Worm (Caenorhabditis elegans) whole organism, L1 larva: ENCODE measurements around the gene ska-3.
A peak's percentile ranks its signal among the peaks of the same experiment; 100 is the strongest.

ENCODE experiments used
- C34B4.2 ChIP-seq: sonication (generic microtip); optimal IDR thresholded peaks from 2 replicates; lab custom pipeline; 2017; ENCODE audit warnings: mild to moderate bottlenecking, missing genetic modification characterization, missing compliant biosample characterization
- F16B12.6 ChIP-seq: fragments of 150-350 bp; optimal IDR thresholded peaks from 2 replicates; lab custom pipeline; 2014; ENCODE audit warnings: missing biosample characterization, missing genetic modification characterization
- aha-1 ChIP-seq: fragments of 150-350 bp; optimal IDR thresholded peaks from 2 replicates; lab custom pipeline; 2014; ENCODE audit warnings: missing biosample characterization, missing genetic modification characterization
- aly-2 ChIP-seq: fragments of 150-350 bp; optimal IDR thresholded peaks from 2 replicates; lab custom pipeline; 2014; ENCODE audit warnings: missing biosample characterization, missing genetic modification characterization
- ama-1 ChIP-seq: fragments of 150-350 bp; optimal IDR thresholded peaks from 2 replicates; lab custom pipeline; 2014
- blmp-1 ChIP-seq: fragments of 150-350 bp; optimal IDR thresholded peaks from 2 replicates; lab custom pipeline; 2014; ENCODE audit warnings: missing biosample characterization, missing genetic modification characterization
- ceh-63 ChIP-seq: fragments of 200-800 bp; sonication (Bioruptor generic); optimal IDR thresholded peaks from 2 replicates; lab custom pipeline; 2018; ENCODE audit warnings: mild to moderate bottlenecking, missing genetic modification characterization, missing compliant biosample characterization
- ceh-8 ChIP-seq: fragments of 200-800 bp; sonication (Bioruptor generic); optimal IDR thresholded peaks from 2 replicates; lab custom pipeline; 2018; ENCODE audit warnings: mild to moderate bottlenecking, missing genetic modification characterization, moderate library complexity, missing compliant biosample characterization
- ceh-82 ChIP-seq, 3 experiments: fragments of 150-350 bp in 1 of 3; sonication (generic microtip) in 2 of 3; optimal IDR thresholded peaks; 2 replicates each; lab custom pipeline; 2014 to 2017; ENCODE audit warnings: missing biosample characterization in 3 of 3, missing genetic modification characterization in 3 of 3
- ceh-88 ChIP-seq: fragments of 200-800 bp; sonication (Bioruptor generic); IDR thresholded peaks from 2 replicates; pipeline ENCODE4 v1.3.6; 2022; ENCODE audit warnings: missing genetic modification characterization, missing compliant biosample characterization
- ces-1 ChIP-seq: fragments of 150-350 bp; optimal IDR thresholded peaks from 2 replicates; lab custom pipeline; 2014; ENCODE audit warnings: missing biosample characterization, missing genetic modification reagents, missing genetic modification characterization
- dpl-1 ChIP-seq, 3 experiments: fragments of 150-350 bp in 2 of 3; sonication (generic microtip) in 1 of 3; optimal IDR thresholded peaks; 2 replicates each; lab custom pipeline; 2014 to 2017; ENCODE audit warnings: missing biosample characterization in 3 of 3, missing genetic modification characterization in 3 of 3, missing genetic modification reagents in 3 of 3
- dsc-1 ChIP-seq: sonication (generic microtip); optimal IDR thresholded peaks from 2 replicates; lab custom pipeline; 2016; ENCODE audit warnings: mild to moderate bottlenecking, missing genetic modification characterization, missing compliant biosample characterization
- efl-1 ChIP-seq, 4 experiments: fragments of 150-350 bp; optimal IDR thresholded peaks in 3 of 4; peaks in 1 of 4; 1 replicate in 1 of 4; 2 replicates in 3 of 4; lab custom pipeline; 2014; ENCODE audit warnings: missing biosample characterization in 2 of 4, missing genetic modification characterization in 2 of 4, missing genetic modification reagents in 2 of 4
- elt-2 ChIP-seq: sonication (generic microtip); optimal IDR thresholded peaks from 2 replicates; lab custom pipeline; 2016; ENCODE audit warnings: missing genetic modification characterization, mild to moderate bottlenecking, inconsistent platforms, missing compliant biosample characterization, missing genetic modification reagents
- elt-3 ChIP-seq, 6 experiments: fragments of 150-350 bp in 1 of 6; sonication (generic microtip); optimal IDR thresholded peaks; 2 replicates each; lab custom pipeline; 2017 to 2018; ENCODE audit warnings: missing biosample characterization in 6 of 6, missing genetic modification characterization in 6 of 6, inconsistent platforms in 1 of 6
- ets-5 ChIP-seq: fragments of 200-800 bp; sonication (Bioruptor generic); IDR thresholded peaks from 2 replicates; pipeline ENCODE4 v1.3.6; 2022; ENCODE audit warnings: missing genetic modification characterization, missing compliant biosample characterization
- fkh-10 ChIP-seq: sonication (generic microtip); optimal IDR thresholded peaks from 2 replicates; lab custom pipeline; 2017; ENCODE audit warnings: missing biosample characterization, missing genetic modification reagents, missing genetic modification characterization
- fkh-4 ChIP-seq: sonication (generic microtip); optimal IDR thresholded peaks from 2 replicates; lab custom pipeline; 2016; ENCODE audit warnings: missing compliant biosample characterization, missing genetic modification characterization, borderline replicate concordance
- fkh-8 ChIP-seq: sonication (generic microtip); optimal IDR thresholded peaks from 2 replicates; lab custom pipeline; 2016; ENCODE audit warnings: mild to moderate bottlenecking, missing genetic modification characterization, missing compliant biosample characterization
- hlh-17 ChIP-seq: fragments of 200-800 bp; sonication (Bioruptor generic); optimal IDR thresholded peaks from 2 replicates; lab custom pipeline; 2018; ENCODE audit warnings: missing genetic modification characterization, mild to moderate bottlenecking, missing compliant biosample characterization, moderate library complexity, borderline replicate concordance
- hlh-4 ChIP-seq: sonication (generic microtip); optimal IDR thresholded peaks from 2 replicates; lab custom pipeline; 2016; ENCODE audit warnings: mild to moderate bottlenecking, missing genetic modification characterization, missing compliant biosample characterization
- irx-1 ChIP-seq: sonication (generic microtip); optimal IDR thresholded peaks from 2 replicates; lab custom pipeline; 2016; ENCODE audit warnings: missing genetic modification characterization, missing compliant biosample characterization
- lin-13 ChIP-seq: fragments of 150-350 bp; optimal IDR thresholded peaks from 2 replicates; lab custom pipeline; 2014; ENCODE audit warnings: missing biosample characterization, missing genetic modification reagents, missing genetic modification characterization
- lin-14 ChIP-seq: fragments of 200-800 bp; sonication (Bioruptor generic); optimal IDR thresholded peaks from 2 replicates; lab custom pipeline; 2018; ENCODE audit warnings: mild to moderate bottlenecking, missing genetic modification characterization, moderate library complexity, missing compliant biosample characterization
- lin-39 ChIP-seq: fragments of 150-350 bp; optimal IDR thresholded peaks from 2 replicates; lab custom pipeline; 2014; ENCODE audit warnings: missing biosample characterization, missing genetic modification reagents, missing genetic modification characterization
- mef-2 ChIP-seq: fragments of 150-350 bp; optimal IDR thresholded peaks from 2 replicates; lab custom pipeline; 2014; ENCODE audit warnings: missing biosample characterization, missing genetic modification characterization
- nhr-11 ChIP-seq: fragments of 150-350 bp; optimal IDR thresholded peaks from 2 replicates; lab custom pipeline; 2014; ENCODE audit warnings: missing biosample characterization, missing genetic modification characterization
- nhr-12 ChIP-seq: sonication (generic microtip); optimal IDR thresholded peaks from 2 replicates; lab custom pipeline; 2017; ENCODE audit warnings: missing biosample characterization, missing genetic modification characterization
- nhr-19 ChIP-seq: fragments of 200-800 bp; sonication (Bioruptor generic); conservative IDR thresholded peaks from 2 replicates; pipeline ENCODE4 v1.3.6; 2022; ENCODE audit warnings: missing genetic modification characterization, missing compliant biosample characterization
- nhr-20 ChIP-seq: sonication (generic microtip); optimal IDR thresholded peaks from 2 replicates; lab custom pipeline; 2016; ENCODE audit warnings: mild to moderate bottlenecking, missing genetic modification characterization, missing compliant biosample characterization
- nhr-76 ChIP-seq: sonication (generic microtip); optimal IDR thresholded peaks from 2 replicates; lab custom pipeline; 2017; ENCODE audit warnings: missing biosample characterization, missing genetic modification characterization
- nhr-85 ChIP-seq: sonication (generic microtip); peaks from one replicate; lab custom pipeline; 2016; ENCODE audit warnings: missing genetic modification characterization, inconsistent platforms, missing compliant biosample characterization
- pag-3 ChIP-seq: sonication (generic microtip); optimal IDR thresholded peaks from 2 replicates; lab custom pipeline; 2017; ENCODE audit warnings: missing genetic modification characterization, mild to moderate bottlenecking, missing compliant biosample characterization, antibody characterized with exemption, borderline replicate concordance; ENCODE audit not compliant: insufficient read depth
- rnt-1 ChIP-seq: sonication (generic microtip); optimal IDR thresholded peaks from 2 replicates; lab custom pipeline; 2016; ENCODE audit warnings: mild to moderate bottlenecking, missing genetic modification characterization, moderate library complexity, missing compliant biosample characterization
- skn-1 ChIP-seq: fragments of 150-350 bp; optimal IDR thresholded peaks from 2 replicates; lab custom pipeline; 2014; ENCODE audit warnings: missing biosample characterization, missing genetic modification characterization
- snpc-4 ChIP-seq: fragments of 150-350 bp; optimal IDR thresholded peaks from 2 replicates; lab custom pipeline; 2014; ENCODE audit warnings: missing biosample characterization, missing genetic modification characterization
- sptf-1 ChIP-seq: fragments of 150-350 bp; optimal IDR thresholded peaks from 2 replicates; lab custom pipeline; 2014; ENCODE audit warnings: missing biosample characterization, missing genetic modification characterization
- sup-37 ChIP-seq: fragments of 200-800 bp; sonication (Bioruptor generic); optimal IDR thresholded peaks from 2 replicates; lab custom pipeline; 2018; ENCODE audit warnings: mild to moderate bottlenecking, missing genetic modification characterization, missing compliant biosample characterization
- tbx-2 ChIP-seq: sonication (generic microtip); optimal IDR thresholded peaks from 2 replicates; lab custom pipeline; 2016; ENCODE audit warnings: missing genetic modification characterization, missing compliant biosample characterization
- unc-130 ChIP-seq: fragments of 150-350 bp; optimal IDR thresholded peaks from 2 replicates; lab custom pipeline; 2017; ENCODE audit warnings: missing biosample characterization, missing genetic modification characterization, inconsistent platforms
- unc-62 ChIP-seq: fragments of 150-350 bp; optimal IDR thresholded peaks from 2 replicates; lab custom pipeline; 2014; ENCODE audit warnings: missing biosample characterization, missing genetic modification reagents, missing genetic modification characterization
- unc-86 ChIP-seq: sonication (generic microtip); optimal IDR thresholded peaks from 2 replicates; lab custom pipeline; 2016; ENCODE audit warnings: missing genetic modification characterization, missing compliant biosample characterization
- vab-15 ChIP-seq: sonication (generic microtip); optimal IDR thresholded peaks from 2 replicates; lab custom pipeline; 2017; ENCODE audit warnings: missing genotype, mild to moderate bottlenecking, missing genetic modification characterization, missing compliant biosample characterization
- xbp-1 ChIP-seq: sonication (generic microtip); optimal IDR thresholded peaks from 2 replicates; lab custom pipeline; 2016; ENCODE audit warnings: missing genetic modification characterization, missing compliant biosample characterization
- zag-1 ChIP-seq: fragments of 150-350 bp; optimal IDR thresholded peaks from 2 replicates; lab custom pipeline; 2014; ENCODE audit warnings: missing biosample characterization, missing genetic modification characterization
- ztf-4 ChIP-seq: fragments of 150-350 bp; optimal IDR thresholded peaks from 2 replicates; lab custom pipeline; 2014; ENCODE audit warnings: missing biosample characterization, missing genetic modification characterization

ska-3 gene

DNA sequence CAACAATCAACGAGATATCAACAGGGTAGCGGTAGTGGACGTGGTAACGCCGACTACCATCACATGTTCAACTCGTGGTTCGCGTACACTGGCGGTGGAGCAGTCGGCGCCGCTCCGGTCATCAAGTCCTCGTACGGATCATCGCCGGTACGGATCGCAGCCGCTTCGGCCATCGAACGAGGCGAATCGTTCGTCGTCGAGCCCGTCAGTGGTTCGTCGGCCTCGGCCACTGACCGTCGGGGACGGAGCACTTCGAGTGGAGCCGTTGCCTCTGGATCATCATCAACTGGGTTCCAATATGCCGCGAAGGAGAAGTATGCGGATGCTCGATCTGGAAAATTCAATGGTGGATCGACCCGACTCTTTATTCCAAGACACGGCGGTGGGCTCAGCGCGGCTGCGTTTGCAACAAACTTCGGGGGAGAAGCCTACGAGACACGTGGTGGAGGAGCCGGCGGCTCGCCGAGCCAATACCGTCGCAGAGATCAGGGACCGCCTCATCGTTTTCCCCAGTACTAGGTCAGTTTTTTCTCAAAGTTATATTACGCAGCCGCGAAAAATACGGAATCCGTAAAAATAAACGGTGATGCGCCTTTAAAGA lies 3.3 kb downstream of the ska-3 start:
- TF ChIP-seq efl-1 (optimal IDR thresholded peaks at IDR 0.05; lab: Kevin White, UChicago): no peak
- TF ChIP-seq efl-1 (GFP tag; optimal IDR thresholded peaks at IDR 0.05 in 1 of 2; lab: Kevin White, UChicago): peak in 1 of 2 experiments; percentile 58
- TF ChIP-seq nhr-19 (GFP tag; lab: Robert Waterston, UW): no peak

DNA sequence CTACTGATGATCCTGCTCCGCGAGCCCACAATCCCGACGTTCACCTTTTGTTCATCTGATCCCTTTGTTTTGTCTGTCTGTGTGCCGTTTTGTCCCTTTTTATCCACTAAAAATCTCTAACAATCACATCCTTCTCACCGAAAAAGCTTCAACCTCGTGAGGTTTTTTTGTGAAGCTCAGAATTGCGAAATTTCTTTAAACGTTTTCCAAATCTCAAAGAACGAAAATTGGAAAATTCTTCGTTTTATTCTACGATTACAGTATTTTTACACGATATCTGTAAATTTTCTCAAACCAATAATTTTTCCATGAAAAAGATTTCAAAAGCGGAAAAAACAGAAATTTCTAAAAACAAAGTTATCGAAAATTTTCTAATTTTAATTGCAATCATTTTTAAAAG lies 4.6 kb downstream of the ska-3 start:
- TF ChIP-seq rnt-1 (tag; lab: Kevin White, UChicago): no peak
- no peak for TF ChIP-seq ces-1 (GFP tag; lab: Kevin White, UChicago)
- no peak for TF ChIP-seq tbx-2 (tag; lab: Kevin White, UChicago)
- no peak for TF ChIP-seq blmp-1 (tag; lab: Kevin White, UChicago)
- TF ChIP-seq mef-2 (tag; lab: Kevin White, UChicago): no peak
- TF ChIP-seq nhr-11: no peak
- TF ChIP-seq sptf-1 (tag; lab: Kevin White, UChicago): no peak

DNA sequence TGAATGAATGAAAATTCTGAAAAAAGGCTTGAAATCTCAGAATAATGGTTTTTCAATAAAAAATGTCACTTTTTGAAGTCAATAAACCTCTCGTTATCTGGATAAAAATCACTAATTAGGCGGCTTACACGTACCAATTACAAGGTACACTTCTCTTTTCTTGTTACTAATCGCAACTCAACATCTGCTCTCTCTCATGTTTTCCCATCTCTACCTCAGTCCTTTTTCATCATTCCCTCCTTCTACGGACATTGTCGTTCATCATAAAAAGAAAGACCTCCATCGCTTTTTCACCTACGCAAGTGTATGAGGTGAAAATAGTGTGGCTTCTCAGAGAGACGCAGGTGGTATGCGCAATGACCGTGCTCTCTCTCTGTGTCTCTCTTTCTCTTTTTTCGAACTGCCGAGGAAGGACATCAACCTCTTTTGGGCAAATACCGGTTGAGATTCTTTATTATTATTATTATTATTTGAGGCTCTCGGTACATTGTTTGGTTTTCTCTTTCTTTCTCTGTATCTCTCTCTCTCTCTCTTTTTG lies 10.8 kb downstream of the ska-3 start:
- TF ChIP-seq elt-3 (tag; optimal IDR thresholded peaks at IDR 0.05; lab: Kevin White, UChicago) (no peak), ces-1 (GFP tag; lab: Kevin White, UChicago) (no peak), ceh-88 (GFP tag; lab: Robert Waterston, UW) (no peak), nhr-11 (no peak), dsc-1 (tag; lab: Kevin White, UChicago) (peak; percentile 78), unc-130 (tag; lab: Kevin White, UChicago) (no peak), ztf-4 (tag; lab: Kevin White, UChicago) (no peak), hlh-4 (no peak), ets-5 (GFP tag; lab: Robert Waterston, UW) (no peak), F16B12.6 (tag; lab: Kevin White, UChicago) (no peak), snpc-4 (no peak), vab-15 (tag; lab: Kevin White, UChicago) (no peak), unc-86 (tag; lab: Kevin White, UChicago) (no peak), nhr-20 (tag; lab: Kevin White, UChicago) (peak; percentile 29), zag-1 (no peak), aly-2 (tag; lab: Kevin White, UChicago) (no peak), C34B4.2 (tag; lab: Kevin White, UChicago) (no peak), elt-2 (no peak), lin-13 (GFP tag; lab: Kevin White, UChicago) (no peak), ceh-63 (GFP tag; lab: Kevin White, UChicago) (no peak), nhr-19 (GFP tag; lab: Robert Waterston, UW) (no peak), lin-14 (GFP tag; lab: Kevin White, UChicago) (peak; percentile 86), fkh-4 (no peak), blmp-1 (tag; lab: Kevin White, UChicago) (peak; percentile 57), mef-2 (tag; lab: Kevin White, UChicago) (no peak), lin-39 (tag; lab: Kevin White, UChicago) (no peak), unc-62 (no peak), ama-1 (no peak), xbp-1 (peak; percentile 15), ceh-8 (GFP tag; lab: Kevin White, UChicago) (no peak), fkh-8 (tag; lab: Kevin White, UChicago) (peak; percentile 2), nhr-12 (tag; lab: Kevin White, UChicago) (no peak), nhr-76 (no peak), sup-37 (no peak), fkh-10 (no peak), dpl-1 (GFP tag; optimal IDR thresholded peaks at IDR 0.05; lab: Kevin White, UChicago) (peak in 2 of 3 experiments; percentile 15 to 16), nhr-85 (tag; lab: Kevin White, UChicago) (peak; percentile 86), irx-1 (tag; lab: Kevin White, UChicago) (no peak), hlh-17 (no peak), ceh-82 (tag; optimal IDR thresholded peaks at IDR 0.05; lab: Kevin White, UChicago) (peak in 2 of 3 experiments; percentile 12 to 15), aha-1 (tag; lab: Kevin White, UChicago) (no peak), skn-1 (no peak), pag-3 (no peak)
